Worm (Caenorhabditis elegans) whole organism, mixed stage, embryonic: ENCODE data around the gene F53F4.16.

Source experiments
- bed-3 ChIP-seq: fragments of 200-800 bp; sonication (Bioruptor generic); optimal IDR thresholded peaks from 3 replicates; lab custom pipeline; 2018; ENCODE audit warnings: mild to moderate bottlenecking, missing genetic modification characterization, moderate library complexity, missing compliant biosample characterization
- ceh-83 ChIP-seq: fragments of 200-800 bp; sonication (Bioruptor generic); optimal IDR thresholded peaks from 2 replicates; lab custom pipeline; 2018; ENCODE audit warnings: mild to moderate bottlenecking, missing genetic modification characterization, missing compliant biosample characterization
- ces-1 ChIP-seq: fragments of 150-350 bp; optimal IDR thresholded peaks from 2 replicates; lab custom pipeline; 2014; ENCODE audit warnings: missing biosample characterization, missing genetic modification reagents, missing genetic modification characterization
- cnd-1 ChIP-seq: fragments of 200-800 bp; sonication (Bioruptor generic); optimal IDR thresholded peaks from 2 replicates; lab custom pipeline; 2018; ENCODE audit warnings: mild to moderate bottlenecking, missing genetic modification characterization, missing compliant biosample characterization
- drap-1 ChIP-seq: fragments of 200-800 bp; sonication (Bioruptor generic); optimal IDR thresholded peaks from 3 replicates; lab custom pipeline; 2018; ENCODE audit warnings: mild to moderate bottlenecking, missing genetic modification characterization, missing compliant biosample characterization
- elt-1 ChIP-seq: sonication (generic microtip); optimal IDR thresholded peaks from 2 replicates; lab custom pipeline; 2017; ENCODE audit warnings: missing genetic modification characterization, mild to moderate bottlenecking, missing compliant biosample characterization, antibody characterized with exemption, moderate library complexity, borderline replicate concordance; ENCODE audit not compliant: insufficient read depth
- elt-3 ChIP-seq: fragments of 150-350 bp; optimal IDR thresholded peaks from 2 replicates; lab custom pipeline; 2014; ENCODE audit warnings: missing biosample characterization, missing genetic modification characterization
- ham-2 ChIP-seq: fragments of 200-800 bp; sonication (Bioruptor generic); optimal IDR thresholded peaks from 2 replicates; lab custom pipeline; 2018; ENCODE audit warnings: mild to moderate bottlenecking, missing genetic modification characterization, missing compliant biosample characterization
- hlh-1 ChIP-seq: fragments of 150-350 bp; optimal IDR thresholded peaks from 2 replicates; lab custom pipeline; 2014; ENCODE audit warnings: missing biosample characterization, missing genetic modification reagents, missing genetic modification characterization
- lin-13 ChIP-seq: fragments of 150-350 bp; optimal IDR thresholded peaks from 2 replicates; lab custom pipeline; 2014; ENCODE audit warnings: missing biosample characterization, missing genetic modification characterization
- lsy-2 ChIP-seq: fragments of 150-350 bp; optimal IDR thresholded peaks from 2 replicates; lab custom pipeline; 2014; ENCODE audit warnings: missing biosample characterization, missing genetic modification characterization
- mab-5 ChIP-seq: fragments of 150-350 bp; optimal IDR thresholded peaks from 2 replicates; lab custom pipeline; 2014; ENCODE audit warnings: missing biosample characterization, missing genetic modification characterization
- mls-2 ChIP-seq: sonication (generic microtip); optimal IDR thresholded peaks from 2 replicates; lab custom pipeline; 2016; ENCODE audit warnings: mild to moderate bottlenecking, missing genetic modification characterization, moderate library complexity, missing compliant biosample characterization
- nhr-2 ChIP-seq: fragments of 150-350 bp; optimal IDR thresholded peaks from 2 replicates; lab custom pipeline; 2014; ENCODE audit warnings: missing biosample characterization, missing genetic modification characterization
- nhr-28 ChIP-seq: fragments of 150-350 bp; optimal IDR thresholded peaks from 2 replicates; lab custom pipeline; 2014; ENCODE audit warnings: missing biosample characterization, missing genetic modification characterization
- nhr-76 ChIP-seq: sonication (generic microtip); optimal IDR thresholded peaks from 2 replicates; lab custom pipeline; 2017; ENCODE audit warnings: missing biosample characterization, missing genetic modification characterization
- pha-4 ChIP-seq: fragments of 150-350 bp; optimal IDR thresholded peaks from 2 replicates; lab custom pipeline; 2018; ENCODE audit warnings: missing biosample characterization, missing genetic modification reagents, missing genetic modification characterization
- sem-2 ChIP-seq: fragments of 200-800 bp; sonication (Bioruptor generic); optimal IDR thresholded peaks from 2 replicates; lab custom pipeline; 2018; ENCODE audit warnings: mild to moderate bottlenecking, missing genetic modification characterization, missing compliant biosample characterization
- snpc-4 ChIP-seq: fragments of 150-350 bp; optimal IDR thresholded peaks from 2 replicates; lab custom pipeline; 2014; ENCODE audit warnings: missing biosample characterization, missing genetic modification characterization
- sptf-1 ChIP-seq: sonication (generic microtip); optimal IDR thresholded peaks from 2 replicates; lab custom pipeline; 2017; ENCODE audit warnings: mild to moderate bottlenecking, missing genetic modification characterization, moderate library complexity, missing compliant biosample characterization
- tbx-8 ChIP-seq: fragments of 200-800 bp; sonication (Bioruptor generic); optimal IDR thresholded peaks from 2 replicates; lab custom pipeline; 2018; ENCODE audit warnings: mild to moderate bottlenecking, missing genetic modification characterization, moderate library complexity, missing compliant biosample characterization
- unc-120 ChIP-seq: sonication (generic microtip); optimal IDR thresholded peaks from 2 replicates; lab custom pipeline; 2017; ENCODE audit warnings: missing genetic modification characterization, missing compliant biosample characterization; ENCODE audit not compliant: poor library complexity, severe bottlenecking
- unc-39 ChIP-seq: fragments of 150-350 bp; optimal IDR thresholded peaks from 2 replicates; lab custom pipeline; 2014; ENCODE audit warnings: missing biosample characterization, missing genetic modification characterization
- unc-62 ChIP-seq: fragments of 150-350 bp; optimal IDR thresholded peaks from 2 replicates; lab custom pipeline; 2014; ENCODE audit warnings: missing biosample characterization, missing genetic modification reagents, missing genetic modification characterization
- zip-8 ChIP-seq: fragments of 150-350 bp; optimal IDR thresholded peaks from 2 replicates; lab custom pipeline; 2014; ENCODE audit warnings: missing biosample characterization, missing genetic modification characterization
- ztf-11 ChIP-seq: fragments of 150-350 bp; optimal IDR thresholded peaks from 2 replicates; lab custom pipeline; 2014; ENCODE audit warnings: missing biosample characterization, missing genetic modification characterization

F53F4.16 gene

ce11 chrV:13609806-13610205 lies 11.8 kb downstream of the F53F4.16 start:
- peak; percentile 93 for TF ChIP-seq ham-2
- no peak for TF ChIP-seq ceh-83

- TF ChIP-seq nhr-28 (tag; lab: Kevin White, UChicago) (no peak), hlh-1 (tag; lab: Kevin White, UChicago) (no peak)
These were observed 13.1 kb downstream of the F53F4.16 start for ce11 chrV:13608486-13608885.

- TF ChIP-seq nhr-2 (tag; lab: Kevin White, UChicago) = no peak
- TF ChIP-seq zip-8 (tag; lab: Kevin White, UChicago) = no peak
- no peak for TF ChIP-seq elt-1 (tag; lab: Kevin White, UChicago)
- no peak for TF ChIP-seq lin-13 (tag; lab: Kevin White, UChicago)
- no peak for TF ChIP-seq drap-1 (GFP tag; lab: Kevin White, UChicago)
- no peak for TF ChIP-seq cnd-1 (tag; lab: Kevin White, UChicago)
- TF ChIP-seq unc-62 (GFP tag; lab: Kevin White, UChicago) = no peak
- TF ChIP-seq sem-2 (GFP tag; lab: Kevin White, UChicago) = no peak
- TF ChIP-seq bed-3 = no peak
- TF ChIP-seq nhr-76 (tag; lab: Kevin White, UChicago) = no peak
- no peak for TF ChIP-seq mab-5 (tag; lab: Kevin White, UChicago)
- no peak for TF ChIP-seq sptf-1
- TF ChIP-seq lsy-2 (tag; lab: Kevin White, UChicago) = no peak
- TF ChIP-seq, all 35 proteins: peak for 0
These were observed 14.9 kb downstream of the F53F4.16 start, which contains the start of gene fmo-4 for ce11 chrV:13606651-13607242. TSS of gene fmo-4 (minus strand) at chrV:13606701.

ce11 chrV:13600882-13601281 lies 20.7 kb downstream of the F53F4.16 start, which contains the start of gene rdy-2:
TSS of gene rdy-2 (minus strand) at chrV:13600982.
- TF ChIP-seq ztf-11 (tag; lab: Kevin White, UChicago) (no peak), lsy-2 (tag; lab: Kevin White, UChicago) (no peak), ces-1 (GFP tag; lab: Kevin White, UChicago) (no peak), elt-3 (tag; lab: Kevin White, UChicago) (no peak), elt-1 (tag; lab: Kevin White, UChicago) (no peak), lin-13 (tag; lab: Kevin White, UChicago) (no peak)

- TF ChIP-seq zip-8 (tag; lab: Kevin White, UChicago) (peak; percentile 91), ceh-83 (no peak)
- TF ChIP-seq, all 35 proteins: peak for 1
These were observed 23.2 kb downstream of the F53F4.16 start for ce11 chrV:13598370-13598769.

ce11 chrV:13593083-13593482 lies 28.5 kb downstream of the F53F4.16 start, which contains the start of gene F53F4.4:
TSS of gene F53F4.4 (plus strand) at chrV:13593383.
- TF ChIP-seq mls-2 (tag; lab: Kevin White, UChicago) (no peak), ceh-83 (no peak), nhr-2 (tag; lab: Kevin White, UChicago) (no peak), bed-3 (no peak), nhr-28 (tag; lab: Kevin White, UChicago) (no peak), pha-4 (tag; lab: Kevin White, UChicago) (no peak), unc-120 (tag; lab: Kevin White, UChicago) (no peak), elt-3 (tag; lab: Kevin White, UChicago) (no peak), unc-39 (no peak), unc-62 (GFP tag; lab: Kevin White, UChicago) (no peak), tbx-8 (GFP tag; lab: Kevin White, UChicago) (no peak), snpc-4 (tag; lab: Kevin White, UChicago) (no peak), hlh-1 (tag; lab: Kevin White, UChicago) (no peak), drap-1 (GFP tag; lab: Kevin White, UChicago) (no peak)
